Worm (Caenorhabditis elegans) whole organism, mixed stage, embryonic: Measurements from ENCODE around the gene ttll-15.

Experiments
- M03D4.4 ChIP-seq: sonication (generic microtip); optimal IDR thresholded peaks from 2 replicates; lab custom pipeline; 2017; ENCODE audit warnings: mild to moderate bottlenecking, missing genetic modification characterization, missing compliant biosample characterization
- bed-3 ChIP-seq: fragments of 200-800 bp; sonication (Bioruptor generic); optimal IDR thresholded peaks from 3 replicates; lab custom pipeline; 2018; ENCODE audit warnings: mild to moderate bottlenecking, missing genetic modification characterization, moderate library complexity, missing compliant biosample characterization
- blmp-1 ChIP-seq: fragments of 150-350 bp; optimal IDR thresholded peaks from 2 replicates; lab custom pipeline; 2014; ENCODE audit warnings: missing biosample characterization, missing genetic modification characterization
- ceh-39 ChIP-seq: fragments of 150-350 bp; optimal IDR thresholded peaks from 2 replicates; lab custom pipeline; 2014; ENCODE audit warnings: missing biosample characterization, missing genetic modification characterization
- ceh-43 ChIP-seq: fragments of 200-800 bp; sonication (Bioruptor generic); optimal IDR thresholded peaks from 2 replicates; lab custom pipeline; 2018; ENCODE audit warnings: mild to moderate bottlenecking, missing genetic modification characterization, moderate library complexity, missing compliant biosample characterization
- ceh-83 ChIP-seq: fragments of 200-800 bp; sonication (Bioruptor generic); optimal IDR thresholded peaks from 2 replicates; lab custom pipeline; 2018; ENCODE audit warnings: mild to moderate bottlenecking, missing genetic modification characterization, missing compliant biosample characterization
- ces-1 ChIP-seq: fragments of 150-350 bp; optimal IDR thresholded peaks from 2 replicates; lab custom pipeline; 2014; ENCODE audit warnings: missing biosample characterization, missing genetic modification reagents, missing genetic modification characterization
- cnd-1 ChIP-seq: fragments of 200-800 bp; sonication (Bioruptor generic); optimal IDR thresholded peaks from 2 replicates; lab custom pipeline; 2018; ENCODE audit warnings: mild to moderate bottlenecking, missing genetic modification characterization, missing compliant biosample characterization
- drap-1 ChIP-seq: fragments of 200-800 bp; sonication (Bioruptor generic); optimal IDR thresholded peaks from 3 replicates; lab custom pipeline; 2018; ENCODE audit warnings: mild to moderate bottlenecking, missing genetic modification characterization, missing compliant biosample characterization
- elt-1 ChIP-seq: sonication (generic microtip); optimal IDR thresholded peaks from 2 replicates; lab custom pipeline; 2017; ENCODE audit warnings: missing genetic modification characterization, mild to moderate bottlenecking, missing compliant biosample characterization, antibody characterized with exemption, moderate library complexity, borderline replicate concordance; ENCODE audit not compliant: insufficient read depth
- elt-3 ChIP-seq: fragments of 150-350 bp; optimal IDR thresholded peaks from 2 replicates; lab custom pipeline; 2014; ENCODE audit warnings: missing biosample characterization, missing genetic modification characterization
- flh-1 ChIP-seq: fragments of 200-800 bp; sonication (Bioruptor generic); optimal IDR thresholded peaks from 2 replicates; lab custom pipeline; 2018; ENCODE audit warnings: mild to moderate bottlenecking, missing genetic modification characterization, moderate library complexity, missing compliant biosample characterization
- ham-2 ChIP-seq: fragments of 200-800 bp; sonication (Bioruptor generic); optimal IDR thresholded peaks from 2 replicates; lab custom pipeline; 2018; ENCODE audit warnings: mild to moderate bottlenecking, missing genetic modification characterization, missing compliant biosample characterization
- hlh-1 ChIP-seq: fragments of 150-350 bp; optimal IDR thresholded peaks from 2 replicates; lab custom pipeline; 2014; ENCODE audit warnings: missing biosample characterization, missing genetic modification reagents, missing genetic modification characterization
- lin-32 ChIP-seq: fragments of 200-800 bp; sonication (Bioruptor generic); optimal IDR thresholded peaks from 2 replicates; lab custom pipeline; 2018; ENCODE audit warnings: mild to moderate bottlenecking, missing genetic modification characterization, missing compliant biosample characterization
- lsy-2 ChIP-seq: fragments of 150-350 bp; optimal IDR thresholded peaks from 2 replicates; lab custom pipeline; 2014; ENCODE audit warnings: missing biosample characterization, missing genetic modification characterization
- mab-5 ChIP-seq: fragments of 150-350 bp; optimal IDR thresholded peaks from 2 replicates; lab custom pipeline; 2014; ENCODE audit warnings: missing biosample characterization, missing genetic modification characterization
- mep-1 ChIP-seq: fragments of 150-350 bp; optimal IDR thresholded peaks from 2 replicates; lab custom pipeline; 2017; ENCODE audit warnings: missing biosample characterization, missing genetic modification reagents, missing genetic modification characterization, inconsistent platforms
- mls-2 ChIP-seq: sonication (generic microtip); optimal IDR thresholded peaks from 2 replicates; lab custom pipeline; 2016; ENCODE audit warnings: mild to moderate bottlenecking, missing genetic modification characterization, moderate library complexity, missing compliant biosample characterization
- nhr-12 ChIP-seq: fragments of 150-350 bp; optimal IDR thresholded peaks from 2 replicates; lab custom pipeline; 2014; ENCODE audit warnings: missing biosample characterization, missing genetic modification characterization
- nhr-2 ChIP-seq: fragments of 150-350 bp; optimal IDR thresholded peaks from 2 replicates; lab custom pipeline; 2014; ENCODE audit warnings: missing biosample characterization, missing genetic modification characterization
- nhr-237 ChIP-seq: fragments of 150-350 bp; optimal IDR thresholded peaks from 2 replicates; lab custom pipeline; 2014; ENCODE audit warnings: missing biosample characterization, missing genetic modification characterization
- nhr-28 ChIP-seq: fragments of 150-350 bp; optimal IDR thresholded peaks from 2 replicates; lab custom pipeline; 2014; ENCODE audit warnings: missing biosample characterization, missing genetic modification characterization
- nhr-76 ChIP-seq: sonication (generic microtip); optimal IDR thresholded peaks from 2 replicates; lab custom pipeline; 2017; ENCODE audit warnings: missing biosample characterization, missing genetic modification characterization
- pha-4 ChIP-seq: fragments of 150-350 bp; optimal IDR thresholded peaks from 2 replicates; lab custom pipeline; 2018; ENCODE audit warnings: missing biosample characterization, missing genetic modification reagents, missing genetic modification characterization
- snpc-4 ChIP-seq: fragments of 150-350 bp; optimal IDR thresholded peaks from 2 replicates; lab custom pipeline; 2014; ENCODE audit warnings: missing biosample characterization, missing genetic modification characterization
- sptf-1 ChIP-seq: sonication (generic microtip); optimal IDR thresholded peaks from 2 replicates; lab custom pipeline; 2017; ENCODE audit warnings: mild to moderate bottlenecking, missing genetic modification characterization, moderate library complexity, missing compliant biosample characterization
- tbx-8 ChIP-seq: fragments of 200-800 bp; sonication (Bioruptor generic); optimal IDR thresholded peaks from 2 replicates; lab custom pipeline; 2018; ENCODE audit warnings: mild to moderate bottlenecking, missing genetic modification characterization, moderate library complexity, missing compliant biosample characterization
- unc-120 ChIP-seq: sonication (generic microtip); optimal IDR thresholded peaks from 2 replicates; lab custom pipeline; 2017; ENCODE audit warnings: missing genetic modification characterization, missing compliant biosample characterization; ENCODE audit not compliant: poor library complexity, severe bottlenecking
- unc-39 ChIP-seq: fragments of 150-350 bp; optimal IDR thresholded peaks from 2 replicates; lab custom pipeline; 2014; ENCODE audit warnings: missing biosample characterization, missing genetic modification characterization
- unc-62 ChIP-seq: fragments of 150-350 bp; optimal IDR thresholded peaks from 2 replicates; lab custom pipeline; 2014; ENCODE audit warnings: missing biosample characterization, missing genetic modification reagents, missing genetic modification characterization
- zip-8 ChIP-seq: fragments of 150-350 bp; optimal IDR thresholded peaks from 2 replicates; lab custom pipeline; 2014; ENCODE audit warnings: missing biosample characterization, missing genetic modification characterization
- ztf-11 ChIP-seq: fragments of 150-350 bp; optimal IDR thresholded peaks from 2 replicates; lab custom pipeline; 2014; ENCODE audit warnings: missing biosample characterization, missing genetic modification characterization

The ttll-15 gene

DNA sequence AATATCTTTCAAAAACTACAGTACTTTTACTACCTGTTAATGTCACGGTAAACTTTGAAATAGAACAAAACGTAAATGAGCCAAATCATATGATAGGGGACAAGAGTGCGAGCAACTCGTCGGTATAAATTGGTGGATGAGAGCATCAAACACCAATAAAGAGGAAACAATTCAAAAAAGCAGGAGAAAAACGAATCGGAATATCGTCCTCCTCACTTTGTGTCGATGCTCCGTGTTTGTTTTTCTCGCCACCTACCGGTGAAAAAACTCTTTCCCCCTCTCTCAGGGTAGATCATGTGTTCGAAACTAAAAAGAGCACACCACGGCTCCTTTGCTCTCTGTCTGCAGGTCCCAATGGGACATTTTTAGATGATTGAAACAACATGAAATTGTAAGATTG, 30.3 kb upstream of the ttll-15 start:
- TF ChIP-seq zip-8 (tag; lab: Kevin White, UChicago) = no peak
- TF ChIP-seq unc-39 (tag; lab: Kevin White, UChicago) = no peak
- no peak for TF ChIP-seq nhr-28 (tag; lab: Kevin White, UChicago)
- TF ChIP-seq, all 35 proteins: peak for 0

DNA sequence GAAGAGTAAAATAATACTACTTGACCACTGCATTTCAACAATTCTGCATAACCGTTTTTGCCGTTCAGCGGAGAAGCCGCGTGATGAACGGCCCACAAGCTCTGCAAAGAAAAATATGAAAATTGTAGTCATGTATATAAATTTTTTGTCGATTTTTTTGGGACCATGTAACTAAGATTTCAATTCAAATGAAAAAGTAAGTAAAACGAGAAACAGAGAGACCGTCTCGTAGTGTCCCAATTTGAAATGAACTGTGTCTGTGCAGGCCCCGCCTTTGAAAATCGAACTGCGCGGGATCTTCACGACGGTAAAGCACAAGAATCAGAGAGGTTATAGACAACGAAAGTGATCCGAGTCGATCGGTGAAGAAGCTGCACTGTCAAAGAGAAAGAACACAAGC, 26.3 kb upstream of the ttll-15 start, which contains the start of gene crm-1:
Gene crm-1, minus strand, starts transcription at position 101 of the 400 bp plus-strand sequence.
- no peak for TF ChIP-seq zip-8 (tag; lab: Kevin White, UChicago)
- TF ChIP-seq mep-1 (tag; lab: Kevin White, UChicago) = no peak
- no peak for TF ChIP-seq sptf-1
- TF ChIP-seq nhr-237 (tag; lab: Kevin White, UChicago) = no peak
- TF ChIP-seq elt-1 (tag; lab: Kevin White, UChicago) = no peak
- TF ChIP-seq ham-2 = no peak
- TF ChIP-seq hlh-1 = no peak
- TF ChIP-seq unc-62 = no peak
- no peak for TF ChIP-seq ces-1 (GFP tag; lab: Kevin White, UChicago)
- TF ChIP-seq M03D4.4 (tag; lab: Kevin White, UChicago) = no peak
- no peak for TF ChIP-seq ceh-83 (GFP tag; lab: Kevin White, UChicago)
- no peak for TF ChIP-seq mab-5 (tag; lab: Kevin White, UChicago)
- TF ChIP-seq mls-2 (tag; lab: Kevin White, UChicago) = no peak
- no peak for TF ChIP-seq flh-1
- TF ChIP-seq unc-120 (tag; lab: Kevin White, UChicago) = no peak
- no peak for TF ChIP-seq ceh-39 (tag; lab: Kevin White, UChicago)

DNA sequence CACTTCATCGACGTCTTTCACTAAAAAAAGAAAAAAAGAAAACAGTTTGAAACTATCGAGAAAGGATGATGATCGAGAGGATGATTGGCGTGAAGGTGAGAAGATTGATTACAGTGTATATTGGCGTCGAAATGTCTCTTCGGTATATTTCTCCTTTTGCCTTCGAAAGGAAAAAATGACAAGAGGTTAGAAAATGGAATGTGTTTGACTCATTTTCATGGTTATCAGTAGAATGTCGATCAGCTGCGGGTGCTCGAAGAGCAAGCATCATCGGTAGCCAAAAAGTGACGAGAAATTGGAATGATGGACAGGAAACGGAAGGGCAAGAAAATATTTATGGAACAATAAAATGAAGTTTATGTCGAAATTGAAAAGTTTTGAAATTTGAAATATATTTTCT, 24.5 kb upstream of the ttll-15 start:
- TF ChIP-seq ceh-83 (GFP tag; lab: Kevin White, UChicago) = no peak
- no peak for TF ChIP-seq nhr-12 (tag; lab: Kevin White, UChicago)
- TF ChIP-seq nhr-76 (tag; lab: Kevin White, UChicago) = no peak
- no peak for TF ChIP-seq ztf-11 (tag; lab: Kevin White, UChicago)
- TF ChIP-seq nhr-237 (tag; lab: Kevin White, UChicago) = no peak
- TF ChIP-seq nhr-2 (tag; lab: Kevin White, UChicago) = no peak
- no peak for TF ChIP-seq unc-62
- TF ChIP-seq ham-2 = no peak
- TF ChIP-seq ceh-43 = no peak

DNA sequence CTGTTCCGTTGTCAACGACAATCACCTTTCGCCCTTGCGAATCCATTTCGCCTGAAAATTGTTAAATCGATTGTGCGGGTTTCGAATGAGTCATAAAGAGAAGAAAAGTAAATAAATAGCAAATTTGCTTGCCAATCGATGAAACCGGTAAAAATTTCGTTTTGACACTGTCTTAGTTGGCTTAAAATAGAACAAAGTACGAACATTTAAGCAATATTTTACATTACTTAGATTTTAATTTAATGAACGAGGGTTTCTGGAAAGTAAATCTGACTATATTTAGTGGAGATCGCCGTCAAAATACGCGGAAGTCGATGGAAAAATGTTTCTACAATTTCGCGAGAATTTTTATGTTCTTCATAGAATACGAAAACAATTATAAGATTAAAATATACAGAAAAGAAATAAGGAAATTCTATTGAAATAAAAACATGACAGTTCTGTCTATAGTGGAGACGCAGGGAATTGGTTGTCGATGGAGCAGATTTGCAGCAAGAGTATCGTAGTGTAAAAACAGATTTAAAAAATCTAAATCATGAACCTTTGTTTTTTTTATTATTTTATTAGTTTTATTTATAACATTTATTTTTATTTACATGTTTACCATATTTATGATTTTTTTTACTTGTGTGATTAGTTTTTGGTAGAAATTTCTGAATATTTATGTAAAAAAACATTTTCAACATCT, 19.9 kb upstream of the ttll-15 start, which contains the start of gene arx-2:
Gene arx-2, minus strand, starts transcription at position 51 of the 688 bp plus-strand sequence.
- no peak for TF ChIP-seq sptf-1
- no peak for TF ChIP-seq nhr-2 (tag; lab: Kevin White, UChicago)
- TF ChIP-seq drap-1 (GFP tag; lab: Kevin White, UChicago) = no peak
- TF ChIP-seq mls-2 (tag; lab: Kevin White, UChicago) = no peak
- TF ChIP-seq nhr-237 (tag; lab: Kevin White, UChicago) = peak; percentile 38
- TF ChIP-seq nhr-12 (tag; lab: Kevin White, UChicago) = no peak
- TF ChIP-seq flh-1 = no peak
- no peak for TF ChIP-seq mab-5 (tag; lab: Kevin White, UChicago)
- no peak for TF ChIP-seq blmp-1 (tag; lab: Kevin White, UChicago)
- no peak for TF ChIP-seq M03D4.4 (tag; lab: Kevin White, UChicago)
- no peak for TF ChIP-seq bed-3
- TF ChIP-seq unc-62 = no peak
- no peak for TF ChIP-seq cnd-1 (tag; lab: Kevin White, UChicago)
- peak; percentile 15 for TF ChIP-seq pha-4
- TF ChIP-seq mep-1 (tag; lab: Kevin White, UChicago) = no peak
- TF ChIP-seq zip-8 (tag; lab: Kevin White, UChicago) = no peak
- no peak for TF ChIP-seq elt-1 (tag; lab: Kevin White, UChicago)
- TF ChIP-seq ceh-39 (tag; lab: Kevin White, UChicago) = peak; percentile 12
- no peak for TF ChIP-seq snpc-4
- peak; percentile 16 for TF ChIP-seq lsy-2 (tag; lab: Kevin White, UChicago)
- no peak for TF ChIP-seq tbx-8 (GFP tag; lab: Kevin White, UChicago)
- TF ChIP-seq hlh-1 = no peak
- peak; percentile 48 for TF ChIP-seq ces-1 (GFP tag; lab: Kevin White, UChicago)
- TF ChIP-seq unc-120 (tag; lab: Kevin White, UChicago) = no peak
- TF ChIP-seq nhr-76 (tag; lab: Kevin White, UChicago) = no peak
- TF ChIP-seq ceh-83 (GFP tag; lab: Kevin White, UChicago) = no peak
- no peak for TF ChIP-seq lin-32 (GFP tag; lab: Kevin White, UChicago)
- TF ChIP-seq ceh-43 = no peak
- no peak for TF ChIP-seq ztf-11 (tag; lab: Kevin White, UChicago)
- no peak for TF ChIP-seq elt-3 (tag; lab: Kevin White, UChicago)
